Fruit fly (Drosophila melanogaster) whole organism, embryonic: ENCODE data around the gene sloth1.

Experiments
- B-H1 ChIP-seq: fragments of 200-800 bp; sonication (Bioruptor generic); IDR thresholded peaks from 3 replicates; pipeline ENCODE4 v1.3.6; 2022; ENCODE audit warnings: missing biosample characterization, missing genetic modification characterization
- C15 ChIP-seq: fragments of 200-800 bp; sonication (Bioruptor generic); IDR thresholded peaks from 3 replicates; pipeline ENCODE4 v1.3.6; 2022; ENCODE audit warnings: missing biosample characterization, missing genetic modification characterization
- CG1024 ChIP-seq: fragments of 200-800 bp; sonication (Bioruptor generic); IDR thresholded peaks from 2 replicates; pipeline ENCODE4 v1.3.6; 2022; ENCODE audit warnings: missing biosample characterization, missing genetic modification characterization
- CG11247 ChIP-seq: fragments of 200-800 bp; sonication (Bioruptor generic); IDR thresholded peaks from 2 replicates; pipeline ENCODE4 v1.3.6; 2022; ENCODE audit warnings: missing biosample characterization, missing genetic modification characterization
- CG12236 ChIP-seq: fragments of 200-800 bp; sonication (Bioruptor generic); optimal IDR thresholded peaks from 2 replicates; lab custom pipeline; 2016; ENCODE audit warnings: missing biosample characterization, missing genetic modification characterization
- CG1233 ChIP-seq: fragments of 200-800 bp; sonication (Bioruptor generic); optimal IDR thresholded peaks from 4 replicates; lab custom pipeline; 2018; ENCODE audit warnings: missing biosample characterization, mild to moderate bottlenecking, missing genetic modification characterization
- CG13123 ChIP-seq: fragments of 200-800 bp; sonication (Bioruptor generic); optimal IDR thresholded peaks from 2 replicates; lab custom pipeline; 2016; ENCODE audit warnings: missing biosample characterization, missing genetic modification characterization
- CG2889 ChIP-seq: fragments of 200-800 bp; sonication (Bioruptor generic); IDR thresholded peaks from 3 replicates; pipeline ENCODE4 v1.3.6; 2022; ENCODE audit warnings: missing biosample characterization, missing genetic modification characterization
- CG30403 ChIP-seq: fragments of 200-800 bp; sonication (Bioruptor generic); optimal IDR thresholded peaks from 3 replicates; lab custom pipeline; 2016; ENCODE audit warnings: missing biosample characterization, missing genetic modification characterization
- CG31365 ChIP-seq: fragments of 200-800 bp; sonication (Bioruptor generic); optimal IDR thresholded peaks from 2 replicates; lab custom pipeline; 2018; ENCODE audit warnings: missing biosample characterization, mild to moderate bottlenecking, missing genetic modification characterization
- CG33557 ChIP-seq: fragments of 200-800 bp; sonication (Bioruptor generic); optimal IDR thresholded peaks from 2 replicates; lab custom pipeline; 2019; ENCODE audit warnings: missing biosample characterization, mild to moderate bottlenecking, missing genetic modification characterization, moderate library complexity
- CG3995 ChIP-seq: fragments of 200-800 bp; sonication (Bioruptor generic); optimal IDR thresholded peaks from 3 replicates; lab custom pipeline; 2016; ENCODE audit warnings: missing biosample characterization, missing genetic modification characterization
- CG6272 ChIP-seq: fragments of 200-800 bp; sonication (Bioruptor generic); IDR thresholded peaks from 2 replicates; pipeline ENCODE4 v1.3.6; 2022; ENCODE audit warnings: missing biosample characterization, missing genetic modification characterization
- CG7357 ChIP-seq: fragments of 200-800 bp; sonication (Bioruptor generic); IDR thresholded peaks from 3 replicates; pipeline ENCODE4 v1.3.6; 2022; ENCODE audit warnings: missing biosample characterization, missing genetic modification characterization
- CG7556 ChIP-seq: fragments of 200-800 bp; sonication (Bioruptor generic); optimal IDR thresholded peaks from 2 replicates; lab custom pipeline; 2017; ENCODE audit warnings: missing biosample characterization, mild to moderate bottlenecking, missing genetic modification characterization
- CG7839 ChIP-seq: fragments of 200-800 bp; sonication (Bioruptor generic); optimal IDR thresholded peaks from 3 replicates; lab custom pipeline; 2018; ENCODE audit warnings: missing biosample characterization, mild to moderate bottlenecking, missing genetic modification characterization, moderate library complexity
- CrebB ChIP-seq: fragments of 200-800 bp; sonication (Bioruptor generic); optimal IDR thresholded peaks from 3 replicates; lab custom pipeline; 2018; ENCODE audit warnings: missing biosample characterization, mild to moderate bottlenecking, missing genetic modification characterization
- Dbx ChIP-seq: fragments of 200-800 bp; sonication (Bioruptor generic); IDR thresholded peaks from 3 replicates; pipeline ENCODE4 v1.3.6; 2022; ENCODE audit warnings: missing biosample characterization, missing genetic modification characterization
- Deaf1 ChIP-seq: fragments of 200-800 bp; optimal IDR thresholded peaks from 3 replicates; lab custom pipeline; 2019; ENCODE audit warnings: missing biosample characterization, mild to moderate bottlenecking, missing genetic modification characterization, moderate library complexity
- Dll ChIP-seq: fragments of 200-800 bp; sonication (Bioruptor generic); IDR thresholded peaks from 4 replicates; pipeline ENCODE4 v1.3.6; 2022; ENCODE audit warnings: missing biosample characterization, missing genetic modification characterization; ENCODE audit not compliant: partially characterized antibody
- HHEX ChIP-seq: fragments of 200-800 bp; sonication (Bioruptor generic); optimal IDR thresholded peaks from 3 replicates; lab custom pipeline; 2017; ENCODE audit warnings: missing biosample characterization, mild to moderate bottlenecking, missing genetic modification characterization, missing genetic modification reagents
- HLH54F ChIP-seq: fragments of 200-800 bp; sonication (Bioruptor generic); optimal IDR thresholded peaks from 3 replicates; lab custom pipeline; 2016; ENCODE audit warnings: missing biosample characterization, missing genetic modification characterization
- Hmx ChIP-seq: fragments of 200-800 bp; sonication (Bioruptor generic); optimal IDR thresholded peaks from 2 replicates; lab custom pipeline; 2016; ENCODE audit warnings: missing biosample characterization, missing genetic modification characterization
- Jarid2 ChIP-seq: fragments of 200-800 bp; sonication (Bioruptor generic); optimal IDR thresholded peaks from 3 replicates; lab custom pipeline; 2017; ENCODE audit warnings: mild to moderate bottlenecking, missing biosample characterization, missing genetic modification reagents, missing genetic modification characterization
- Med ChIP-seq: fragments of 200-800 bp; sonication (Bioruptor generic); peaks from one replicate; lab custom pipeline; 2016; ENCODE audit warnings: missing biosample characterization, missing genetic modification characterization, mild to moderate bottlenecking, inconsistent platforms, moderate library complexity
- Meics ChIP-seq: fragments of 200-800 bp; sonication (Bioruptor generic); optimal IDR thresholded peaks from 2 replicates; lab custom pipeline; 2017; ENCODE audit warnings: missing biosample characterization, mild to moderate bottlenecking, missing genetic modification characterization
- Side ChIP-seq: fragments of 200-800 bp; sonication (Bioruptor generic); optimal IDR thresholded peaks from 2 replicates; lab custom pipeline; 2016; ENCODE audit warnings: missing biosample characterization, missing genetic modification characterization
- Usf ChIP-seq: fragments of 200-800 bp; sonication (Bioruptor generic); optimal IDR thresholded peaks from 2 replicates; lab custom pipeline; 2017; ENCODE audit warnings: missing genotype, missing biosample characterization, missing genetic modification characterization
- az2 ChIP-seq: fragments of 200-800 bp; sonication (Bioruptor generic); optimal IDR thresholded peaks from 3 replicates; lab custom pipeline; 2016; ENCODE audit warnings: missing biosample characterization, missing genetic modification characterization
- cad ChIP-seq: fragments of >200 bp; optimal IDR thresholded peaks from 2 replicates; lab custom pipeline; 2017; ENCODE audit warnings: missing biosample characterization, missing genetic modification characterization
- chif ChIP-seq, 2 experiments: fragments of 200-800 bp; sonication (Bioruptor generic); optimal IDR thresholded peaks; 3 replicates each; lab custom pipeline; 2016; ENCODE audit warnings: missing biosample characterization in 2 of 2, missing genetic modification characterization in 2 of 2
- ci ChIP-seq: fragments of 200-800 bp; sonication (Bioruptor generic); IDR thresholded peaks from 3 replicates; pipeline ENCODE4 v1.3.6; 2022; ENCODE audit warnings: missing biosample characterization, missing genetic modification characterization
- dati ChIP-seq: fragments of 200-800 bp; sonication (Bioruptor generic); IDR thresholded peaks from 2 replicates; pipeline ENCODE4 v1.3.6; 2022; ENCODE audit warnings: missing biosample characterization, missing genetic modification characterization
- dpn ChIP-seq, 2 experiments: fragments of 200-800 bp; sonication (Bioruptor generic); optimal IDR thresholded peaks; 3 replicates each; lab custom pipeline; 2016; ENCODE audit warnings: missing biosample characterization in 2 of 2, missing genetic modification characterization in 2 of 2
- emc ChIP-seq: fragments of 200-800 bp; sonication (Bioruptor generic); optimal IDR thresholded peaks from 2 replicates; lab custom pipeline; 2016; ENCODE audit warnings: missing biosample characterization, missing genetic modification characterization
- gem ChIP-seq: fragments of 200-800 bp; sonication (Bioruptor generic); optimal IDR thresholded peaks from 2 replicates; lab custom pipeline; 2019; ENCODE audit warnings: missing biosample characterization, mild to moderate bottlenecking, missing genetic modification characterization, moderate library complexity
- lov ChIP-seq, 2 experiments: fragments of 200-800 bp in 1 of 2; fragments of >200 bp in 1 of 2; sonication (Bioruptor generic) in 1 of 2; IDR thresholded peaks in 1 of 2; optimal IDR thresholded peaks in 1 of 2; 2 replicates in 1 of 2; 3 replicates in 1 of 2; pipeline versions ENCODE4 v1.3.6 to Lab custom; 2017 to 2022; ENCODE audit warnings: missing biosample characterization in 1 of 2, missing genetic modification characterization in 1 of 2
- mam ChIP-seq: fragments of 200-800 bp; sonication (Bioruptor generic); optimal IDR thresholded peaks from 3 replicates; lab custom pipeline; 2016; ENCODE audit warnings: missing biosample characterization, missing genetic modification characterization
- nau ChIP-seq: fragments of 200-800 bp; sonication (Bioruptor generic); optimal IDR thresholded peaks from 3 replicates; lab custom pipeline; 2017; ENCODE audit warnings: missing biosample characterization, mild to moderate bottlenecking, missing genetic modification characterization, missing genetic modification reagents
- nom ChIP-seq: fragments of 200-800 bp; sonication (Bioruptor generic); optimal IDR thresholded peaks from 2 replicates; lab custom pipeline; 2017; ENCODE audit warnings: missing biosample characterization, missing genetic modification characterization, mild to moderate bottlenecking, moderate library complexity, missing genetic modification reagents
- odd ChIP-seq: fragments of 200-800 bp; sonication (Bioruptor generic); optimal IDR thresholded peaks from 2 replicates; lab custom pipeline; 2017; ENCODE audit warnings: missing biosample characterization, mild to moderate bottlenecking, missing genetic modification characterization
- otp ChIP-seq: fragments of 200-800 bp; sonication (Bioruptor generic); IDR thresholded peaks from 3 replicates; pipeline ENCODE4, ENCODE4 v1.3.6; 2022; ENCODE audit warnings: missing biosample characterization, missing genetic modification characterization
- ro ChIP-seq: fragments of 200-800 bp; sonication (Bioruptor generic); IDR thresholded peaks from 2 replicates; pipeline ENCODE4 v1.3.6; 2022; ENCODE audit warnings: missing biosample characterization, missing genetic modification characterization
- sima ChIP-seq: fragments of 200-800 bp; sonication (Bioruptor generic); optimal IDR thresholded peaks from 2 replicates; lab custom pipeline; 2016; ENCODE audit warnings: missing biosample characterization, missing genetic modification characterization
- sisA ChIP-seq: fragments of 200-800 bp; sonication (Bioruptor generic); IDR thresholded peaks from 2 replicates; pipeline ENCODE4 v1.3.6; 2022; ENCODE audit warnings: missing biosample characterization, missing genetic modification characterization
- sqz ChIP-seq: fragments of 200-800 bp; sonication (Bioruptor generic); optimal IDR thresholded peaks from 3 replicates; lab custom pipeline; 2018; ENCODE audit warnings: missing biosample characterization, mild to moderate bottlenecking, missing genetic modification characterization
- stwl ChIP-seq: fragments of 200-800 bp; sonication (Bioruptor generic); optimal IDR thresholded peaks from 3 replicates; lab custom pipeline; 2018; ENCODE audit warnings: missing biosample characterization, mild to moderate bottlenecking, missing genetic modification characterization, moderate library complexity
- tio ChIP-seq: fragments of 200-800 bp; sonication (Bioruptor generic); optimal IDR thresholded peaks from 2 replicates; lab custom pipeline; 2017; ENCODE audit warnings: missing biosample characterization, missing genetic modification characterization, inconsistent platforms
- wdn ChIP-seq: fragments of 200-800 bp; sonication (Bioruptor generic); IDR thresholded peaks from 2 replicates; pipeline ENCODE4 v1.3.6; 2022; ENCODE audit warnings: missing biosample characterization, missing genetic modification characterization
- yki ChIP-seq: fragments of >200 bp; optimal IDR thresholded peaks from 3 replicates; lab custom pipeline; 2018

sloth1 gene

dm6 chrX:6969364-6970137 lies 41.6 kb upstream of the sloth1 start, which contains the start of gene CG4586 (continued):
- TF ChIP-seq HLH54F (GFP tag; lab: Kevin White, UChicago) (peak; percentile 96), Usf (GFP tag; lab: Kevin White, UChicago) (peak; percentile 75), CrebB (tag; lab: Kevin White, UChicago) (peak; percentile 97), Jarid2 (GFP tag; lab: Kevin White, UChicago) (peak; percentile 81), B-H1 (peak; percentile 93), emc (GFP tag; lab: Kevin White, UChicago) (peak; percentile 90), chif (GFP tag; optimal IDR thresholded peaks at IDR 0.05; lab: Kevin White, UChicago) (peak; percentile 92), Side (GFP tag; lab: Kevin White, UChicago) (peak; percentile 97), Deaf1 (tag; lab: Kevin White, UChicago) (peak; percentile 79), Meics (GFP tag; lab: Kevin White, UChicago) (peak; percentile 97), sisA (GFP tag; lab: Robert Waterston, UW) (peak; percentile 72), CG31365 (tag; lab: Kevin White, UChicago) (peak; percentile 92), HHEX (GFP tag; lab: Kevin White, UChicago) (peak; percentile 97), CG3995 (GFP tag; lab: Kevin White, UChicago) (peak; percentile 80), gem (tag; lab: Kevin White, UChicago) (peak; percentile 95), odd (GFP tag; lab: Kevin White, UChicago) (peak; percentile 96), stwl (tag; lab: Kevin White, UChicago) (no peak), CG1024 (GFP tag; lab: Robert Waterston, UW) (peak; percentile 86), dpn (GFP tag; optimal IDR thresholded peaks at IDR 0.05; lab: Kevin White, UChicago) (peak; percentile 94 to 97), CG7839 (tag; lab: Kevin White, UChicago) (peak; percentile 95), CG12236 (GFP tag; lab: Kevin White, UChicago) (peak; percentile 92), CG13123 (GFP tag; lab: Kevin White, UChicago) (peak; percentile 87), wdn (GFP tag; lab: Robert Waterston, UW) (peak; percentile 93), Dbx (GFP tag; lab: Robert Waterston, UW) (peak; percentile 93), sima (GFP tag; lab: Kevin White, UChicago) (peak; percentile 89), ro (GFP tag; lab: Robert Waterston, UW) (peak; percentile 52), az2 (GFP tag; lab: Kevin White, UChicago) (peak; percentile 94), lov (optimal IDR thresholded peaks at IDR 0.05; lab: Kevin White, UChicago) (no peak), lov (GFP tag; IDR thresholded peaks at IDR 0.05; lab: Robert Waterston, UW) (peak; percentile 95), CG7357 (GFP tag; lab: Robert Waterston, UW) (peak; percentile 81), mam (GFP tag; lab: Kevin White, UChicago) (peak; percentile 92), C15 (GFP tag; lab: Robert Waterston, UW) (peak; percentile 91), CG33557 (GFP tag; lab: Kevin White, UChicago) (peak; percentile 55), Med (GFP tag; lab: Kevin White, UChicago) (peak; percentile 100), CG6272 (GFP tag; lab: Robert Waterston, UW) (peak; percentile 68), ci (GFP tag; lab: Robert Waterston, UW) (peak; percentile 98), Hmx (GFP tag; lab: Kevin White, UChicago) (peak; percentile 75), CG30403 (GFP tag; lab: Kevin White, UChicago) (peak; percentile 93), CG2889 (GFP tag; lab: Robert Waterston, UW) (peak; percentile 85), cad (GFP tag; lab: Kevin White, UChicago) (no peak), tio (GFP tag; lab: Kevin White, UChicago) (peak; percentile 87), CG11247 (peak; percentile 90), CG1233 (peak; percentile 94), dati (GFP tag; lab: Robert Waterston, UW) (peak; percentile 81; the same call in 1 of the 2 replicates), yki (lab: Kevin White, UChicago) (no peak), otp (GFP tag; lab: Robert Waterston, UW) (peak; percentile 96), nau (GFP tag; lab: Kevin White, UChicago) (peak; percentile 97), Dll (GFP tag; lab: Robert Waterston, UW) (no peak), nom (GFP tag; lab: Kevin White, UChicago) (peak; percentile 99), sqz (GFP tag; lab: Kevin White, UChicago) (peak; percentile 85), CG7556 (GFP tag; lab: Kevin White, UChicago) (peak; percentile 93)
